Fruit fly (Drosophila melanogaster) whole organism, embryonic: ENCODE results near the gene Prim2.

Experiments
- CrebB ChIP-seq: fragments of 200-800 bp; sonication (Bioruptor generic); optimal IDR thresholded peaks from 3 replicates; lab custom pipeline; 2018; ENCODE audit warnings: missing biosample characterization, mild to moderate bottlenecking, missing genetic modification characterization
- NfI ChIP-seq: fragments of 200-800 bp; sonication (Bioruptor generic); optimal IDR thresholded peaks from 3 replicates; lab custom pipeline; 2018; ENCODE audit warnings: missing biosample characterization, mild to moderate bottlenecking, missing genetic modification characterization, moderate library complexity
- dmrt11E ChIP-seq: fragments of 200-800 bp; sonication (Bioruptor generic); optimal IDR thresholded peaks from 3 replicates; lab custom pipeline; 2018; ENCODE audit warnings: missing biosample characterization, mild to moderate bottlenecking, missing genetic modification characterization, moderate library complexity

DNA sequence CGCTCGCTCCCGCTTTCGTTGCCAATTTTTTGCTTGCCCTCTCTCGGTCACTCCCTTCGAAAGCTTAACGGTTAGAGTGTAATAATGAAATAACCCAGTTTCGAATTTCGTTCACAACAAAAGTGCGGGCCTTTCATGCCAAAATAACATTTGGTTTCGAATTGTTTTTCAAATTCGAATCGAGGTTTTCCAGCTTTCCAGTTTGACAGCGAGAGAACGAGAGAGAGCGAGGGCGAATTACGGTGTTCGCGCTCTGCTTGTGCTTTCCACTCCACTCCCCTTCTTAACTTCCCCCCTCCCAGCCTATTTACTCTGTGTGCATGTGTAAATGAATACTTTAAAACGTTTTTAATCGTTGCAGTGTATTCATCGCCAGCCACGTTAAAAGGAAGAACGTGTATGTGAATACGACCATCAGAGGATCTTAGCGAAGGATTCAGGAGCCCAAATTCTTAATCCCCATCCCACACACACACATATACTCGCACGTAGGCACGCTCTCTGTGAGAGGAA, 12.7 kb downstream of the Prim2 start:
- no peak for TF ChIP-seq dmrt11E
- no peak for TF ChIP-seq NfI
- no peak for TF ChIP-seq CrebB
